Fruit fly (Drosophila melanogaster) whole organism, embryonic: Measurements from ENCODE around the gene tth.

Source experiments
- B-H2 ChIP-seq: fragments of 200-800 bp; sonication (Bioruptor generic); optimal IDR thresholded peaks from 2 replicates; lab custom pipeline; 2018; ENCODE audit warnings: missing biosample characterization, mild to moderate bottlenecking, missing genetic modification characterization
- C15 ChIP-seq: fragments of 200-800 bp; sonication (Bioruptor generic); IDR thresholded peaks from 3 replicates; pipeline ENCODE4 v1.3.6; 2022; ENCODE audit warnings: missing biosample characterization, missing genetic modification characterization
- CG10209 ChIP-seq: fragments of 200-800 bp; sonication (Bioruptor generic); optimal IDR thresholded peaks from 3 replicates; lab custom pipeline; 2017; ENCODE audit warnings: missing biosample characterization, mild to moderate bottlenecking, missing genetic modification characterization, missing genetic modification reagents
- CG10565 ChIP-seq: fragments of 200-800 bp; sonication (Bioruptor generic); optimal IDR thresholded peaks from 3 replicates; lab custom pipeline; 2016; ENCODE audit warnings: missing biosample characterization, mild to moderate bottlenecking, missing genetic modification characterization
- CG1233 ChIP-seq: fragments of 200-800 bp; sonication (Bioruptor generic); optimal IDR thresholded peaks from 4 replicates; lab custom pipeline; 2018; ENCODE audit warnings: missing biosample characterization, mild to moderate bottlenecking, missing genetic modification characterization
- CG14860 ChIP-seq: fragments of 200-800 bp; sonication (Bioruptor generic); IDR thresholded peaks from 3 replicates; pipeline ENCODE4 v1.3.6; 2022; ENCODE audit warnings: missing biosample characterization, missing genetic modification characterization; ENCODE audit not compliant: partially characterized antibody
- CG15601 ChIP-seq: fragments of 200-800 bp; sonication (Bioruptor generic); optimal IDR thresholded peaks from 3 replicates; lab custom pipeline; 2019; ENCODE audit warnings: missing biosample characterization, mild to moderate bottlenecking, missing genetic modification characterization, moderate library complexity
- CG17385 ChIP-seq: fragments of 200-800 bp; sonication (Bioruptor generic); optimal IDR thresholded peaks from 3 replicates; lab custom pipeline; 2018; ENCODE audit warnings: missing biosample characterization, mild to moderate bottlenecking, missing genetic modification characterization
- CG17612 ChIP-seq: fragments of 200-800 bp; sonication (Bioruptor generic); IDR thresholded peaks from 2 replicates; pipeline ENCODE4 v1.3.6; 2022; ENCODE audit warnings: missing biosample characterization, missing genetic modification characterization
- CG3163 ChIP-seq: fragments of 200-800 bp; sonication (Bioruptor generic); optimal IDR thresholded peaks from 3 replicates; lab custom pipeline; 2016; ENCODE audit warnings: missing biosample characterization, missing genetic modification characterization
- CG4282 ChIP-seq: fragments of 200-800 bp; sonication (Bioruptor generic); optimal IDR thresholded peaks from 2 replicates; lab custom pipeline; 2016; ENCODE audit warnings: missing biosample characterization, missing genetic modification characterization
- CG6791 ChIP-seq: fragments of 200-800 bp; sonication (Bioruptor generic); IDR thresholded peaks from 3 replicates; pipeline ENCODE4 v1.3.6; 2022; ENCODE audit warnings: missing biosample characterization, missing genetic modification characterization; ENCODE audit not compliant: partially characterized antibody
- CG7556 ChIP-seq: fragments of 200-800 bp; sonication (Bioruptor generic); optimal IDR thresholded peaks from 2 replicates; lab custom pipeline; 2017; ENCODE audit warnings: missing biosample characterization, mild to moderate bottlenecking, missing genetic modification characterization
- CG8765 ChIP-seq: fragments of 200-800 bp; sonication (Bioruptor generic); IDR thresholded peaks from 2 replicates; pipeline ENCODE4 v1.3.6; 2022; ENCODE audit warnings: missing biosample characterization, missing genetic modification characterization
- CoRest ChIP-seq: fragments of 200-800 bp; sonication (Bioruptor generic); optimal IDR thresholded peaks from 3 replicates; lab custom pipeline; 2018; ENCODE audit warnings: missing biosample characterization, mild to moderate bottlenecking, missing genetic modification characterization, moderate library complexity
- Doc2 ChIP-seq: fragments of 200-800 bp; sonication (Bioruptor generic); IDR thresholded peaks from 2 replicates; pipeline ENCODE4 v1.3.6; 2022; ENCODE audit warnings: missing biosample characterization, missing genetic modification characterization
- Fer3 ChIP-seq: fragments of 200-800 bp; sonication (Bioruptor generic); optimal IDR thresholded peaks from 2 replicates; lab custom pipeline; 2018; ENCODE audit warnings: missing biosample characterization, mild to moderate bottlenecking, missing genetic modification characterization, moderate library complexity
- HmgD ChIP-seq: fragments of 200-800 bp; sonication (Bioruptor generic); optimal IDR thresholded peaks from 3 replicates; lab custom pipeline; 2016; ENCODE audit warnings: missing biosample characterization, missing genetic modification characterization
- Hr3 ChIP-seq: fragments of 200-800 bp; sonication (Bioruptor generic); optimal IDR thresholded peaks from 3 replicates; lab custom pipeline; 2016; ENCODE audit warnings: missing biosample characterization, missing genetic modification characterization
- Lpt ChIP-seq: fragments of >200 bp; optimal IDR thresholded peaks from 2 replicates; lab custom pipeline; 2018; ENCODE audit warnings: missing biosample characterization, missing genetic modification characterization
- Mad ChIP-seq: fragments of 200-800 bp; sonication (Bioruptor generic); optimal IDR thresholded peaks from 2 replicates; lab custom pipeline; 2016; ENCODE audit warnings: missing biosample characterization, missing genetic modification characterization
- Max ChIP-seq: fragments of 200-800 bp; sonication (Bioruptor generic); optimal IDR thresholded peaks from 2 replicates; lab custom pipeline; 2016; ENCODE audit warnings: missing biosample characterization, mild to moderate bottlenecking, missing genetic modification characterization
- Nf-YB ChIP-seq: fragments of 200-800 bp; sonication (Bioruptor generic); optimal IDR thresholded peaks from 3 replicates; lab custom pipeline; 2019; ENCODE audit warnings: missing biosample characterization, mild to moderate bottlenecking, missing genetic modification characterization, moderate library complexity
- Scr ChIP-seq: fragments of 200-800 bp; sonication (Bioruptor generic); IDR thresholded peaks from 2 replicates; pipeline ENCODE4 v1.3.6; 2022; ENCODE audit warnings: missing biosample characterization, missing genetic modification characterization; ENCODE audit not compliant: partially characterized antibody
- Sry-δ ChIP-seq: fragments of 200-800 bp; sonication (Bioruptor generic); optimal IDR thresholded peaks from 2 replicates; lab custom pipeline; 2016; ENCODE audit warnings: missing biosample characterization, missing genetic modification characterization
- Ssrp ChIP-seq: fragments of 200-800 bp; sonication (Bioruptor generic); optimal IDR thresholded peaks from 2 replicates; lab custom pipeline; 2018; ENCODE audit warnings: missing biosample characterization, mild to moderate bottlenecking, missing genetic modification characterization, moderate library complexity
- TFAM ChIP-seq: fragments of 200-800 bp; sonication (Bioruptor generic); optimal IDR thresholded peaks from 2 replicates; lab custom pipeline; 2017; ENCODE audit warnings: missing biosample characterization, missing genetic modification characterization, inconsistent platforms
- Usf ChIP-seq: fragments of 200-800 bp; sonication (Bioruptor generic); optimal IDR thresholded peaks from 2 replicates; lab custom pipeline; 2017; ENCODE audit warnings: missing genotype, missing biosample characterization, missing genetic modification characterization
- ab ChIP-seq: fragments of 200-800 bp; sonication (Bioruptor generic); optimal IDR thresholded peaks from 2 replicates; lab custom pipeline; 2016; ENCODE audit warnings: missing biosample characterization, missing genetic modification characterization
- ap ChIP-seq: fragments of 200-800 bp; sonication (Bioruptor generic); IDR thresholded peaks from 2 replicates; pipeline ENCODE4 v1.3.6; 2022; ENCODE audit warnings: missing biosample characterization, missing genetic modification characterization
- corto ChIP-seq: fragments of 200-800 bp; sonication (Bioruptor generic); optimal IDR thresholded peaks from 2 replicates; lab custom pipeline; 2016; ENCODE audit warnings: missing biosample characterization, mild to moderate bottlenecking, missing genetic modification characterization, moderate library complexity
- da ChIP-seq: fragments of 200-800 bp; sonication (Bioruptor generic); optimal IDR thresholded peaks from 2 replicates; lab custom pipeline; 2016; ENCODE audit warnings: missing biosample characterization, missing genetic modification characterization
- dpn ChIP-seq, 2 experiments: fragments of 200-800 bp; sonication (Bioruptor generic); optimal IDR thresholded peaks; 3 replicates each; lab custom pipeline; 2016; ENCODE audit warnings: missing biosample characterization in 2 of 2, missing genetic modification characterization in 2 of 2
- dysf ChIP-seq: fragments of 200-800 bp; sonication (Bioruptor generic); IDR thresholded peaks from 3 replicates; pipeline ENCODE4 v1.3.6; 2022; ENCODE audit warnings: missing biosample characterization, missing genetic modification characterization
- eve ChIP-seq, 2 experiments: fragments of >200 bp; optimal IDR thresholded peaks; 2 replicates each; lab custom pipeline; 2017; ENCODE audit warnings: missing biosample characterization in 2 of 2, missing genetic modification characterization in 2 of 2
- h ChIP-seq: fragments of >200 bp; optimal IDR thresholded peaks from 2 replicates; lab custom pipeline; 2017
- hbn ChIP-seq: fragments of 200-800 bp; sonication (Bioruptor generic); IDR thresholded peaks from 2 replicates; pipeline ENCODE4 v1.3.6; 2022; ENCODE audit warnings: missing biosample characterization, missing genetic modification characterization; ENCODE audit not compliant: partially characterized antibody
- mam ChIP-seq: fragments of 200-800 bp; sonication (Bioruptor generic); optimal IDR thresholded peaks from 3 replicates; lab custom pipeline; 2016; ENCODE audit warnings: missing biosample characterization, missing genetic modification characterization
- onecut ChIP-seq: fragments of 200-800 bp; sonication (Bioruptor generic); IDR thresholded peaks from 2 replicates; pipeline ENCODE4 v1.3.6; 2022; ENCODE audit warnings: missing biosample characterization, missing genetic modification characterization
- p53 ChIP-seq: fragments of 200-800 bp; sonication (Bioruptor generic); optimal IDR thresholded peaks from 2 replicates; lab custom pipeline; 2016; ENCODE audit warnings: missing biosample characterization, missing genetic modification characterization
- pho ChIP-seq: fragments of 200-800 bp; sonication (Bioruptor generic); optimal IDR thresholded peaks from 2 replicates; lab custom pipeline; 2016; ENCODE audit warnings: missing biosample characterization, missing genetic modification characterization
- sens-2 ChIP-seq: fragments of 200-800 bp; sonication (Bioruptor generic); IDR thresholded peaks from 2 replicates; pipeline ENCODE4 v1.3.6; 2022; ENCODE audit warnings: missing biosample characterization, missing genetic modification characterization
- shn ChIP-seq: fragments of 200-800 bp; sonication (Bioruptor generic); optimal IDR thresholded peaks from 3 replicates; lab custom pipeline; 2016; ENCODE audit warnings: missing biosample characterization, missing genetic modification characterization
- slp2 ChIP-seq: fragments of 200-800 bp; sonication (Bioruptor generic); optimal IDR thresholded peaks from 2 replicates; lab custom pipeline; 2016; ENCODE audit warnings: missing biosample characterization, missing genetic modification characterization
- sna ChIP-seq: fragments of 200-800 bp; sonication (Bioruptor generic); IDR thresholded peaks from 2 replicates; pipeline ENCODE4 v1.3.6; 2022; ENCODE audit warnings: missing biosample characterization, missing genetic modification characterization; ENCODE audit not compliant: partially characterized antibody
- sr ChIP-seq: fragments of 200-800 bp; sonication (Bioruptor generic); IDR thresholded peaks from 3 replicates; pipeline ENCODE4 v1.3.6; 2022; ENCODE audit warnings: missing biosample characterization, missing genetic modification characterization
- stwl ChIP-seq: fragments of 200-800 bp; sonication (Bioruptor generic); optimal IDR thresholded peaks from 3 replicates; lab custom pipeline; 2018; ENCODE audit warnings: missing biosample characterization, mild to moderate bottlenecking, missing genetic modification characterization, moderate library complexity
- tna ChIP-seq: fragments of 200-800 bp; sonication (Bioruptor generic); IDR thresholded peaks from 2 replicates; pipeline ENCODE4 v1.3.6; 2022; ENCODE audit warnings: missing biosample characterization, missing genetic modification characterization; ENCODE audit not compliant: partially characterized antibody
- unc-4 ChIP-seq: fragments of 200-800 bp; sonication (Bioruptor generic); IDR thresholded peaks from 2 replicates; pipeline ENCODE4 v1.3.6; 2022; ENCODE audit warnings: missing biosample characterization, missing genetic modification characterization; ENCODE audit not compliant: partially characterized antibody
- yki ChIP-seq: fragments of >200 bp; optimal IDR thresholded peaks from 3 replicates; lab custom pipeline; 2018

Gene tth

dm6 chrX:13641115-13641890 lies 24.9 kb upstream of the tth start (continued):
- TF ChIP-seq stwl (tag; lab: Kevin White, UChicago): no peak
- peak; percentile 93 for TF ChIP-seq ab (GFP tag; lab: Kevin White, UChicago)
- peak; percentile 90 for TF ChIP-seq ap (GFP tag; lab: Robert Waterston, UW)
- peak; percentile 84 for TF ChIP-seq CG8765 (GFP tag; lab: Robert Waterston, UW)
- TF ChIP-seq Sry-δ (GFP tag; lab: Kevin White, UChicago): peak; percentile 69
- peak; percentile 69 for TF ChIP-seq CG10565 (GFP tag; lab: Kevin White, UChicago)
- peak; percentile 92 for TF ChIP-seq Max (GFP tag; lab: Kevin White, UChicago)
- peak; percentile 96 for TF ChIP-seq CoRest (tag; lab: Kevin White, UChicago)
- TF ChIP-seq Usf (GFP tag; lab: Kevin White, UChicago): peak; percentile 75
- peak; percentile 93 for TF ChIP-seq Fer3 (tag; lab: Kevin White, UChicago)
- peak; percentile 86 for TF ChIP-seq HmgD (GFP tag; lab: Kevin White, UChicago)
- peak; percentile 64 for TF ChIP-seq TFAM (GFP tag; lab: Kevin White, UChicago)
- TF ChIP-seq Mad (GFP tag; lab: Kevin White, UChicago): peak; percentile 92
- no peak for TF ChIP-seq unc-4 (GFP tag; lab: Robert Waterston, UW)
- no peak for TF ChIP-seq Lpt (GFP tag; lab: Kevin White, UChicago)
- TF ChIP-seq hbn (GFP tag; lab: Robert Waterston, UW): no peak
- TF ChIP-seq dpn (GFP tag; optimal IDR thresholded peaks at IDR 0.05; lab: Kevin White, UChicago): peak; percentile 95 to 96
- peak; percentile 91 for TF ChIP-seq CG17385 (GFP tag; lab: Kevin White, UChicago)
- TF ChIP-seq dysf: peak; percentile 95
- TF ChIP-seq CG17612 (GFP tag; lab: Robert Waterston, UW): peak; percentile 84
- peak; percentile 84 for TF ChIP-seq onecut (GFP tag; lab: Robert Waterston, UW)
- TF ChIP-seq CG6791 (GFP tag; lab: Robert Waterston, UW): no peak
- no peak for TF ChIP-seq CG14860 (GFP tag; lab: Robert Waterston, UW)
- peak; percentile 91 for TF ChIP-seq CG7556 (GFP tag; lab: Kevin White, UChicago)
- TF ChIP-seq CG4282 (GFP tag; lab: Kevin White, UChicago): peak; percentile 94
- peak; percentile 96 for TF ChIP-seq mam (GFP tag; lab: Kevin White, UChicago)
- peak; percentile 89 for TF ChIP-seq Ssrp (tag; lab: Kevin White, UChicago)
- TF ChIP-seq C15 (GFP tag; lab: Robert Waterston, UW): peak; percentile 91; the same call in 2 of the 3 replicates
- TF ChIP-seq da (GFP tag; lab: Kevin White, UChicago): peak; percentile 89
- TF ChIP-seq Doc2: peak; percentile 69; the same call in 1 of the 2 replicates
- peak; percentile 67 for TF ChIP-seq B-H2 (GFP tag; lab: Kevin White, UChicago)
- peak in 1 of 2 experiments; percentile 97 for TF ChIP-seq eve (GFP tag; optimal IDR thresholded peaks at IDR 0.05; lab: Kevin White, UChicago)
- TF ChIP-seq corto (GFP tag; lab: Kevin White, UChicago): no peak
- no peak for TF ChIP-seq tna (GFP tag; lab: Robert Waterston, UW)
- TF ChIP-seq CG3163 (GFP tag; lab: Kevin White, UChicago): peak; percentile 78
- TF ChIP-seq CG1233 (GFP tag; lab: Kevin White, UChicago): peak; percentile 94
- no peak for TF ChIP-seq yki (lab: Kevin White, UChicago)
- TF ChIP-seq slp2: peak; percentile 92
- TF ChIP-seq sr: peak; percentile 84
- peak; percentile 94 for TF ChIP-seq CG10209
- TF ChIP-seq h (lab: Kevin White, UChicago): no peak
- TF ChIP-seq CG15601 (tag; lab: Kevin White, UChicago): peak; percentile 87
- TF ChIP-seq shn (GFP tag; lab: Kevin White, UChicago): peak; percentile 92
- no peak for TF ChIP-seq sna
- no peak for TF ChIP-seq Scr (GFP tag; lab: Robert Waterston, UW)
- TF ChIP-seq Hr3 (GFP tag; lab: Kevin White, UChicago): peak; percentile 91
- TF ChIP-seq pho (GFP tag; lab: Kevin White, UChicago): peak; percentile 96
- peak; percentile 94 for TF ChIP-seq p53 (GFP tag; lab: Kevin White, UChicago)
- peak; percentile 48 for TF ChIP-seq Nf-YB
- peak; percentile 88 for TF ChIP-seq sens-2
